Fruit fly (Drosophila melanogaster) Kc167 (cell line): ENCODE measurements around the gene Egfrap.

Experiments
- Myc ChIP-seq: fragments of >200 bp; optimal IDR thresholded peaks from 2 replicates; lab custom pipeline; 2017; ENCODE audit warnings: missing external identifiers
- h ChIP-seq: fragments of >200 bp; optimal IDR thresholded peaks from 3 replicates; lab custom pipeline; 2018; ENCODE audit warnings: missing external identifiers
- insv ChIP-seq: fragments of >200 bp; optimal IDR thresholded peaks from 3 replicates; lab custom pipeline; 2018; ENCODE audit warnings: missing external identifiers

DNA sequence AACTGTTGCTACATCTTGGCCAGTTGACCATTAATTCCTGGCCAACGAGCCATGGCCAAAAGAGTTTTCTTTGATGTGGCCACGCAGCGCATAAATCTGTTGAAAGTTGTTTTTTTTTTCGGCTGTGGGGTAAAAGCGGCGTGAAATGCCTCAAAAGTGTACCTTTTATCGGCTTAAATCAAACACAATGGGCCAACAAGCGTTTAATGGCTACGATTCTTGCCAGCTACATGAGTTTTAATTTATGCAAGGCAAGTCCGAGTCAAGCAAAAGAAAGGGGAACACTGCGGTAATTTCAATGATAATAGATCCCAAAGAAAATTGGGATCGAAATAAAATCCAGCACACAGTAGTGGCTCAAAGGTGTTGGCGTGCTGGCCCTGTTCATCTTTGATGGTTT lies 19.7 kb upstream of the Egfrap start:
- TF ChIP-seq Myc (no peak), insv (no peak), h (lab: Kevin White, UChicago) (no peak)
